Fruit fly (Drosophila melanogaster): ENCODE results near the gene CG31301.
A peak's percentile ranks its signal among the peaks of the same experiment; 100 is the strongest.

CG31301 gene

DNA sequence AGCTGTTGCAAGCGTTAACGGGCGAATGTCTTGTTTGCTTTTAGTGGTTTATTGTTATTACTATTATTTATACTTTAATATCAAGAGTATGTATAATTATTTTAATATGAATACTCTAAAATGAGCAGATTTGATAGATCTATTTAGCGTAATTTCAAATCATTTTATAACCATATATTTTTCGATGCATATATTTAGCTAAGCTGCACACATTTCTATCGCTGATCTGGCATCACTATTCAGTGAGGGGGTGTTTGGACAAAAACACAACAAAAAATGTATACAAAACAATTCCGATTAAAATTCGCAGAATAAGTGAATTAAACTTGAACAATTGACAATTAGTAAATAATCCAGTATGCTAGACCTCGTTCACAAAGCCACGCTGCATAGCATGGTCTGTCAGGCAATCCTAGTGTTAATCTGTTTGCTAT, 5.0 kb downstream of the CG31301 start, which contains the start of the genes Trs33 and Tmtc4 (continued):
- TF ChIP-seq stwl (tag; optimal IDR thresholded peaks at IDR 0.05): peak; percentile 39
- peak; percentile 51 for TF ChIP-seq CoRest (tag; optimal IDR thresholded peaks at IDR 0.05)
- no peak for TF ChIP-seq trh (GFP tag; optimal IDR thresholded peaks at IDR 0.05)
- TF ChIP-seq HLHmδ (GFP tag; optimal IDR thresholded peaks at IDR 0.05): no peak
- TF ChIP-seq Usf (GFP tag; optimal IDR thresholded peaks at IDR 0.05): no peak
- peak; percentile 54 for TF ChIP-seq CG10267 (tag; optimal IDR thresholded peaks at IDR 0.05)
- peak; percentile 15 for TF ChIP-seq CG13123 (GFP tag; optimal IDR thresholded peaks at IDR 0.05)
- TF ChIP-seq vvl (GFP tag; IDR thresholded peaks at IDR 0.05): peak; percentile 71
- TF ChIP-seq CG10543 (GFP tag; optimal IDR thresholded peaks at IDR 0.05): peak; percentile 17
- peak; percentile 37 for TF ChIP-seq CG18599 (GFP tag; optimal IDR thresholded peaks at IDR 0.05)
- TF ChIP-seq zf30C (GFP tag; optimal IDR thresholded peaks at IDR 0.05): peak; percentile 35
- no peak for TF ChIP-seq hth (optimal IDR thresholded peaks at IDR 0.05)
- peak; percentile 15 for TF ChIP-seq CG1602 (GFP tag; optimal IDR thresholded peaks at IDR 0.05)
- peak; percentile 50 for TF ChIP-seq ind (GFP tag; optimal IDR thresholded peaks at IDR 0.05)
- peak; percentile 61 for TF ChIP-seq CG15514 (GFP tag; optimal IDR thresholded peaks at IDR 0.05)
- peak; percentile 28 for TF ChIP-seq CG17359 (tag; optimal IDR thresholded peaks at IDR 0.05)
- peak; percentile 29 for TF ChIP-seq CG4328 (GFP tag; optimal IDR thresholded peaks at IDR 0.05)
- TF ChIP-seq bcd (GFP tag; optimal IDR thresholded peaks at IDR 0.05): peak; percentile 26
- peak; percentile 32 for TF ChIP-seq MESR4 (GFP tag; optimal IDR thresholded peaks at IDR 0.05)
- peak; percentile 35; the same call in 1 of the 2 replicates for TF ChIP-seq Ada2b (GFP tag; IDR thresholded peaks at IDR 0.05)
- TF ChIP-seq CG12659 (GFP tag; optimal IDR thresholded peaks at IDR 0.05): peak; percentile 61
- peak; percentile 67 for TF ChIP-seq CG13424 (tag; optimal IDR thresholded peaks at IDR 0.05)
- no peak for TF ChIP-seq Neu2 (GFP tag; optimal IDR thresholded peaks at IDR 0.05; ENCODE audit: borderline replicate concordance)
- no peak for TF ChIP-seq lov (optimal IDR thresholded peaks at IDR 0.05)
- TF ChIP-seq lov (GFP tag; IDR thresholded peaks at IDR 0.05): no peak
- TF ChIP-seq TFAM (GFP tag; optimal IDR thresholded peaks at IDR 0.05): no peak
- peak; percentile 23 for TF ChIP-seq wek (GFP tag; optimal IDR thresholded peaks at IDR 0.05)
- TF ChIP-seq lilli (GFP tag; optimal IDR thresholded peaks at IDR 0.05): peak; percentile 16
- TF ChIP-seq CG13296 (GFP tag; optimal IDR thresholded peaks at IDR 0.05): peak; percentile 12
- no peak for TF ChIP-seq MTF-1 (GFP tag; optimal IDR thresholded peaks at IDR 0.05; ENCODE audit: borderline replicate concordance)
- TF ChIP-seq CG7963 (GFP tag; IDR thresholded peaks at IDR 0.05; ENCODE audit: partially characterized antibody): no peak
- TF ChIP-seq run (tag; optimal IDR thresholded peaks at IDR 0.05): peak; percentile 18
- TF ChIP-seq insv (GFP tag; optimal IDR thresholded peaks at IDR 0.05): peak in 1 of 2 experiments; percentile 2
- peak in 1 of 2 experiments; percentile 28 for TF ChIP-seq dpn (GFP tag; optimal IDR thresholded peaks at IDR 0.05)
- TF ChIP-seq sug (tag; optimal IDR thresholded peaks at IDR 0.05): peak; percentile 74
- TF ChIP-seq CG33557 (GFP tag; optimal IDR thresholded peaks at IDR 0.05): peak; percentile 34
- no peak for TF ChIP-seq CG3838 (GFP tag; optimal IDR thresholded peaks at IDR 0.05)
- no peak for TF ChIP-seq Tbp (GFP tag; optimal IDR thresholded peaks at IDR 0.05)
- TF ChIP-seq lbe (GFP tag; optimal IDR thresholded peaks at IDR 0.05): peak; percentile 55
- TF ChIP-seq CG18262 (tag; optimal IDR thresholded peaks at IDR 0.05): peak; percentile 50
- TF ChIP-seq Stat92E (GFP tag; optimal IDR thresholded peaks at IDR 0.05): peak in 1 of 3 experiments; percentile 36
- TF ChIP-seq CG9817 (tag; optimal IDR thresholded peaks at IDR 0.05): peak; percentile 53
- peak; percentile 15 for TF ChIP-seq CG34376 (GFP tag; optimal IDR thresholded peaks at IDR 0.05)
- TF ChIP-seq MBD-R2 (GFP tag; IDR thresholded peaks at IDR 0.05): peak; percentile 93
- peak; percentile 27 for TF ChIP-seq Xbp1 (GFP tag; optimal IDR thresholded peaks at IDR 0.05)
- TF ChIP-seq az2 (GFP tag; optimal IDR thresholded peaks at IDR 0.05): peak; percentile 22
- peak; percentile 18 for TF ChIP-seq CG3281 (GFP tag; optimal IDR thresholded peaks at IDR 0.05)
- peak; percentile 34 for TF ChIP-seq CG7556 (GFP tag; optimal IDR thresholded peaks at IDR 0.05)
- TF ChIP-seq CG10147 (GFP tag; optimal IDR thresholded peaks at IDR 0.05): peak; percentile 31
